Fruit fly (Drosophila melanogaster) whole organism, embryonic: Measurements from ENCODE around the gene CG31551.
A peak's percentile ranks its signal among the peaks of the same experiment; 100 is the strongest.

Experiments
- ATbp ChIP-seq: fragments of 200-800 bp; sonication (Bioruptor generic); optimal IDR thresholded peaks from 2 replicates; lab custom pipeline; 2017; ENCODE audit warnings: missing biosample characterization, mild to moderate bottlenecking, missing genetic modification characterization, missing genetic modification reagents
- Atf-2 ChIP-seq: fragments of 200-800 bp; sonication (Bioruptor generic); optimal IDR thresholded peaks from 2 replicates; lab custom pipeline; 2016; ENCODE audit warnings: missing biosample characterization, missing genetic modification characterization
- Awh ChIP-seq: fragments of 200-800 bp; sonication (Bioruptor generic); IDR thresholded peaks from 2 replicates; pipeline ENCODE4, ENCODE4 v1.3.6; 2022; ENCODE audit warnings: missing biosample characterization, missing genetic modification characterization
- C15 ChIP-seq: fragments of 200-800 bp; sonication (Bioruptor generic); IDR thresholded peaks from 3 replicates; pipeline ENCODE4 v1.3.6; 2022; ENCODE audit warnings: missing biosample characterization, missing genetic modification characterization
- CG11560 ChIP-seq: fragments of 200-800 bp; sonication (Bioruptor generic); IDR thresholded peaks from 3 replicates; pipeline ENCODE4 v1.3.6; 2022; ENCODE audit warnings: missing biosample characterization, missing genetic modification characterization
- CG12659 ChIP-seq: fragments of 200-800 bp; sonication (Bioruptor generic); optimal IDR thresholded peaks from 3 replicates; lab custom pipeline; 2017; ENCODE audit warnings: mild to moderate bottlenecking, missing biosample characterization, missing genetic modification reagents, missing genetic modification characterization
- CG14667 ChIP-seq: fragments of 200-800 bp; sonication (Bioruptor generic); IDR thresholded peaks from 2 replicates; pipeline ENCODE4 v1.3.6; 2022; ENCODE audit warnings: missing biosample characterization, missing genetic modification characterization
- CG1602 ChIP-seq: fragments of 200-800 bp; sonication (Bioruptor generic); optimal IDR thresholded peaks from 3 replicates; lab custom pipeline; 2016; ENCODE audit warnings: missing biosample characterization, missing genetic modification characterization
- CG17802 ChIP-seq: fragments of 200-800 bp; sonication (Bioruptor generic); optimal IDR thresholded peaks from 2 replicates; lab custom pipeline; 2018; ENCODE audit warnings: missing biosample characterization, mild to moderate bottlenecking, missing genetic modification characterization, moderate library complexity
- CG2202 ChIP-seq: fragments of 200-800 bp; sonication (Bioruptor generic); optimal IDR thresholded peaks from 2 replicates; lab custom pipeline; 2018; ENCODE audit warnings: missing biosample characterization, mild to moderate bottlenecking, missing genetic modification characterization
- CG33213 ChIP-seq: fragments of 200-800 bp; sonication (Bioruptor generic); optimal IDR thresholded peaks from 3 replicates; lab custom pipeline; 2016; ENCODE audit warnings: missing biosample characterization, missing genetic modification characterization
- CG3838 ChIP-seq: fragments of 200-800 bp; sonication (Bioruptor generic); optimal IDR thresholded peaks from 3 replicates; lab custom pipeline; 2016; ENCODE audit warnings: missing biosample characterization, missing genetic modification characterization
- CG42726 ChIP-seq: fragments of 200-800 bp; sonication (Bioruptor generic); IDR thresholded peaks from 2 replicates; pipeline ENCODE4 v1.3.6; 2022; ENCODE audit warnings: missing biosample characterization, missing genetic modification characterization; ENCODE audit not compliant: partially characterized antibody
- CG5953 ChIP-seq: fragments of 200-800 bp; sonication (Bioruptor generic); IDR thresholded peaks from 2 replicates; pipeline ENCODE4 v1.3.6; 2022; ENCODE audit warnings: missing biosample characterization, missing genetic modification characterization
- CG6689 ChIP-seq: fragments of 200-800 bp; sonication (Bioruptor generic); IDR thresholded peaks from 2 replicates; pipeline ENCODE4 v1.3.6; 2022; ENCODE audit warnings: missing biosample characterization, missing genetic modification characterization
- CG8944 ChIP-seq: fragments of 200-800 bp; sonication (Bioruptor generic); optimal IDR thresholded peaks from 3 replicates; lab custom pipeline; 2016; ENCODE audit warnings: missing biosample characterization, missing genetic modification characterization
- Dip2 ChIP-seq: fragments of 200-800 bp; sonication (Bioruptor generic); IDR thresholded peaks from 2 replicates; pipeline ENCODE4 v1.3.6; 2022; ENCODE audit warnings: missing biosample characterization, missing genetic modification characterization
- Doc2 ChIP-seq: fragments of 200-800 bp; sonication (Bioruptor generic); IDR thresholded peaks from 2 replicates; pipeline ENCODE4 v1.3.6; 2022; ENCODE audit warnings: missing biosample characterization, missing genetic modification characterization
- Dp ChIP-seq: fragments of 200-800 bp; sonication (Bioruptor generic); optimal IDR thresholded peaks from 2 replicates; lab custom pipeline; 2018; ENCODE audit warnings: missing biosample characterization, mild to moderate bottlenecking, missing genetic modification characterization, moderate library complexity
- Dref ChIP-seq: fragments of 200-800 bp; sonication (Bioruptor generic); IDR thresholded peaks from 2 replicates; pipeline ENCODE4 v1.3.6; 2022; ENCODE audit warnings: missing biosample characterization, missing genetic modification characterization
- Fer3 ChIP-seq: fragments of 200-800 bp; sonication (Bioruptor generic); optimal IDR thresholded peaks from 2 replicates; lab custom pipeline; 2018; ENCODE audit warnings: missing biosample characterization, mild to moderate bottlenecking, missing genetic modification characterization, moderate library complexity
- Hr78 ChIP-seq, 2 experiments: fragments of 200-800 bp in 1 of 2; fragments of >200 bp in 1 of 2; sonication (Bioruptor generic) in 1 of 2; optimal IDR thresholded peaks; 2 replicates each; lab custom pipeline; 2017 to 2019; ENCODE audit warnings: missing biosample characterization in 2 of 2, missing genetic modification characterization in 2 of 2, mild to moderate bottlenecking in 1 of 2, moderate library complexity in 1 of 2
- Jarid2 ChIP-seq: fragments of 200-800 bp; sonication (Bioruptor generic); optimal IDR thresholded peaks from 3 replicates; lab custom pipeline; 2017; ENCODE audit warnings: mild to moderate bottlenecking, missing biosample characterization, missing genetic modification reagents, missing genetic modification characterization
- Lim3 ChIP-seq: fragments of 200-800 bp; sonication (Bioruptor generic); IDR thresholded peaks from 2 replicates; pipeline ENCODE4 v1.3.6; 2022; ENCODE audit warnings: missing biosample characterization, missing genetic modification characterization
- Mad ChIP-seq: fragments of 200-800 bp; sonication (Bioruptor generic); optimal IDR thresholded peaks from 2 replicates; lab custom pipeline; 2016; ENCODE audit warnings: missing biosample characterization, missing genetic modification characterization
- Nf-YB ChIP-seq: fragments of 200-800 bp; sonication (Bioruptor generic); optimal IDR thresholded peaks from 3 replicates; lab custom pipeline; 2019; ENCODE audit warnings: missing biosample characterization, mild to moderate bottlenecking, missing genetic modification characterization, moderate library complexity
- Oaz ChIP-seq: fragments of 200-800 bp; sonication (Bioruptor generic); IDR thresholded peaks from 2 replicates; pipeline ENCODE4 v1.3.6; 2022; ENCODE audit warnings: missing biosample characterization, missing genetic modification characterization
- Rfx ChIP-seq: fragments of 200-800 bp; sonication (Bioruptor generic); IDR thresholded peaks from 2 replicates; pipeline ENCODE4 v1.3.6; 2022; ENCODE audit warnings: missing biosample characterization, missing genetic modification characterization
- Six4 ChIP-seq: fragments of 200-800 bp; sonication (Bioruptor generic); optimal IDR thresholded peaks from 2 replicates; lab custom pipeline; 2016; ENCODE audit warnings: missing biosample characterization, missing genetic modification characterization
- Sox100B ChIP-seq: fragments of 200-800 bp; sonication (Bioruptor generic); optimal IDR thresholded peaks from 3 replicates; lab custom pipeline; 2018; ENCODE audit warnings: missing biosample characterization, mild to moderate bottlenecking, missing genetic modification characterization
- Sox102F ChIP-seq: fragments of 200-800 bp; sonication (Bioruptor generic); optimal IDR thresholded peaks from 2 replicates; lab custom pipeline; 2018; ENCODE audit warnings: missing biosample characterization, mild to moderate bottlenecking, missing genetic modification characterization, moderate library complexity
- Sry-β ChIP-seq: fragments of 200-800 bp; sonication (Bioruptor generic); optimal IDR thresholded peaks from 2 replicates; lab custom pipeline; 2018; ENCODE audit warnings: missing biosample characterization, mild to moderate bottlenecking, missing genetic modification characterization, moderate library complexity
- br ChIP-seq: fragments of >200 bp; optimal IDR thresholded peaks from 2 replicates; lab custom pipeline; 2017
- bsh ChIP-seq, 2 experiments: fragments of 200-800 bp; sonication (Bioruptor generic); optimal IDR thresholded peaks; 2 replicates each; lab custom pipeline; 2017 to 2018; ENCODE audit warnings: mild to moderate bottlenecking in 2 of 2, missing biosample characterization in 2 of 2, missing genetic modification characterization in 2 of 2, moderate library complexity in 1 of 2
- cad ChIP-seq: fragments of >200 bp; optimal IDR thresholded peaks from 2 replicates; lab custom pipeline; 2017; ENCODE audit warnings: missing biosample characterization, missing genetic modification characterization
- crol ChIP-seq: fragments of 200-800 bp; sonication (Bioruptor generic); IDR thresholded peaks from 2 replicates; pipeline ENCODE4 v1.3.6; 2022; ENCODE audit warnings: missing biosample characterization, missing genetic modification characterization
- disco-r ChIP-seq: fragments of 200-800 bp; sonication (Bioruptor generic); optimal IDR thresholded peaks from 2 replicates; lab custom pipeline; 2016; ENCODE audit warnings: missing biosample characterization, missing genetic modification characterization
- dmrt99B ChIP-seq: fragments of 200-800 bp; sonication (Bioruptor generic); optimal IDR thresholded peaks from 2 replicates; lab custom pipeline; 2018; ENCODE audit warnings: missing biosample characterization, mild to moderate bottlenecking, missing genetic modification characterization, moderate library complexity
- fd3F ChIP-seq: fragments of 200-800 bp; sonication (Bioruptor generic); optimal IDR thresholded peaks from 2 replicates; lab custom pipeline; 2018; ENCODE audit warnings: missing biosample characterization, mild to moderate bottlenecking, missing genetic modification characterization, moderate library complexity
- gem ChIP-seq: fragments of 200-800 bp; sonication (Bioruptor generic); optimal IDR thresholded peaks from 2 replicates; lab custom pipeline; 2019; ENCODE audit warnings: missing biosample characterization, mild to moderate bottlenecking, missing genetic modification characterization, moderate library complexity
- gro ChIP-seq: fragments of 200-800 bp; sonication (Bioruptor generic); optimal IDR thresholded peaks from 2 replicates; lab custom pipeline; 2016; ENCODE audit warnings: missing biosample characterization, missing genetic modification characterization
- ham ChIP-seq: fragments of 200-800 bp; sonication (Bioruptor generic); IDR thresholded peaks from 2 replicates; pipeline ENCODE4 v1.3.6; 2022; ENCODE audit warnings: missing biosample characterization, missing genetic modification characterization
- inv ChIP-seq: fragments of 200-800 bp; sonication (Bioruptor generic); IDR thresholded peaks from 2 replicates; pipeline ENCODE4 v1.3.6; 2022; ENCODE audit warnings: missing biosample characterization, missing genetic modification characterization; ENCODE audit not compliant: partially characterized antibody
- nmo ChIP-seq: fragments of 200-800 bp; sonication (Bioruptor generic); optimal IDR thresholded peaks from 2 replicates; lab custom pipeline; 2018; ENCODE audit warnings: missing biosample characterization, mild to moderate bottlenecking, missing genetic modification characterization, moderate library complexity
- oc ChIP-seq: fragments of 200-800 bp; sonication (Bioruptor generic); optimal IDR thresholded peaks from 2 replicates; lab custom pipeline; 2018; ENCODE audit warnings: missing biosample characterization, mild to moderate bottlenecking, missing genetic modification characterization, moderate library complexity
- pb ChIP-seq: fragments of 200-800 bp; sonication (Bioruptor generic); optimal IDR thresholded peaks from 3 replicates; lab custom pipeline; 2016; ENCODE audit warnings: missing biosample characterization, missing genetic modification characterization
- peb ChIP-seq: fragments of 200-800 bp; sonication (Bioruptor generic); IDR thresholded peaks from 2 replicates; pipeline ENCODE4 v1.3.6; 2022; ENCODE audit warnings: missing biosample characterization, missing genetic modification characterization
- pzg ChIP-seq: fragments of 200-800 bp; sonication (Bioruptor generic); optimal IDR thresholded peaks from 3 replicates; lab custom pipeline; 2018; ENCODE audit warnings: missing biosample characterization, mild to moderate bottlenecking, missing genetic modification characterization, moderate library complexity
- seq ChIP-seq: fragments of 200-800 bp; sonication (Bioruptor generic); IDR thresholded peaks from 2 replicates; pipeline ENCODE4 v1.3.6; 2022; ENCODE audit warnings: missing biosample characterization, missing genetic modification characterization
- tgo ChIP-seq: fragments of 200-800 bp; sonication (Bioruptor generic); IDR thresholded peaks from 3 replicates; pipeline ENCODE4 v1.3.6; 2022; ENCODE audit warnings: missing biosample characterization, missing genetic modification characterization
- tio ChIP-seq: fragments of 200-800 bp; sonication (Bioruptor generic); optimal IDR thresholded peaks from 2 replicates; lab custom pipeline; 2017; ENCODE audit warnings: missing biosample characterization, missing genetic modification characterization, inconsistent platforms
- wdn ChIP-seq: fragments of 200-800 bp; sonication (Bioruptor generic); IDR thresholded peaks from 2 replicates; pipeline ENCODE4 v1.3.6; 2022; ENCODE audit warnings: missing biosample characterization, missing genetic modification characterization

Gene CG31551

dm6 chr3R:5601044-5601523 is 26.6 kb upstream of the CG31551 start, which contains the start of the genes kra and SecS (continued):
- TF ChIP-seq disco-r (no peak), CG42726 (GFP tag; lab: Robert Waterston, UW) (no peak), Nf-YB (no peak), fd3F (GFP tag; lab: Kevin White, UChicago) (peak; percentile 47), Sry-β (GFP tag; lab: Kevin White, UChicago) (peak; percentile 16), pzg (GFP tag; lab: Kevin White, UChicago) (peak; percentile 93), tio (no peak), Atf-2 (GFP tag; lab: Kevin White, UChicago) (peak; percentile 7), ham (GFP tag; lab: Robert Waterston, UW) (no peak), CG5953 (GFP tag; lab: Robert Waterston, UW) (no peak), CG8944 (GFP tag; lab: Kevin White, UChicago) (peak; percentile 32), dmrt99B (tag; lab: Kevin White, UChicago) (no peak), Rfx (GFP tag; lab: Robert Waterston, UW) (no peak), seq (no peak), CG3838 (no peak), pb (GFP tag; lab: Kevin White, UChicago) (no peak), Jarid2 (GFP tag; lab: Kevin White, UChicago) (no peak), br (no peak), CG33213 (GFP tag; lab: Kevin White, UChicago) (peak; percentile 65), gem (peak; percentile 75), CG1602 (GFP tag; lab: Kevin White, UChicago) (peak; percentile 53), Dip2 (GFP tag; lab: Robert Waterston, UW) (no peak), CG11560 (tag; lab: Robert Waterston, UW) (no peak), Dref (no peak), Sox102F (GFP tag; lab: Kevin White, UChicago) (no peak), Dp (peak; percentile 58), bsh (GFP tag; optimal IDR thresholded peaks at IDR 0.05; lab: Kevin White, UChicago) (peak in 1 of 2 experiments; percentile 53), Doc2 (no peak), CG17802 (tag; lab: Kevin White, UChicago) (no peak), wdn (GFP tag; lab: Robert Waterston, UW) (no peak), C15 (no peak), CG6689 (GFP tag; lab: Robert Waterston, UW) (no peak), Oaz (GFP tag; lab: Robert Waterston, UW) (no peak), Fer3 (peak; percentile 57), CG2202 (no peak), nmo (peak; percentile 75), Sox100B (GFP tag; lab: Kevin White, UChicago) (peak; percentile 71), oc (tag; lab: Kevin White, UChicago) (no peak), Awh (no peak), CG12659 (GFP tag; lab: Kevin White, UChicago) (peak; percentile 91), Mad (GFP tag; lab: Kevin White, UChicago) (peak; percentile 71), tgo (GFP tag; lab: Robert Waterston, UW) (no peak), CG14667 (no peak), cad (GFP tag; lab: Kevin White, UChicago) (no peak), gro (no peak), crol (no peak), Six4 (GFP tag; lab: Kevin White, UChicago) (peak; percentile 30), ATbp (GFP tag; lab: Kevin White, UChicago) (peak; percentile 2), peb (no peak), Hr78 (GFP tag; optimal IDR thresholded peaks at IDR 0.05; lab: Kevin White, UChicago) (no peak), inv (no peak), Lim3 (GFP tag; lab: Robert Waterston, UW) (no peak)
